Worm (Caenorhabditis elegans) whole organism, L2 larva: ENCODE results near the gene K06A9.2.

Experiments
- C34F6.9 ChIP-seq: fragments of 150-350 bp; optimal IDR thresholded peaks from 2 replicates; lab custom pipeline; 2014; ENCODE audit warnings: missing biosample characterization, missing genetic modification characterization
- F13H6.1 ChIP-seq: sonication (generic microtip); optimal IDR thresholded peaks from 2 replicates; lab custom pipeline; 2016; ENCODE audit warnings: missing genetic modification characterization, missing compliant biosample characterization
- R02D3.7 ChIP-seq: fragments of 150-350 bp; optimal IDR thresholded peaks from 2 replicates; lab custom pipeline; 2014; ENCODE audit warnings: missing biosample characterization, missing genetic modification characterization
- Y55F3AM.14 ChIP-seq: fragments of 200-800 bp; sonication (Bioruptor generic); optimal IDR thresholded peaks from 2 replicates; lab custom pipeline; 2018; ENCODE audit warnings: mild to moderate bottlenecking, missing genetic modification characterization, missing compliant biosample characterization
- ZK546.5 ChIP-seq: sonication (generic microtip); optimal IDR thresholded peaks from 2 replicates; lab custom pipeline; 2017; ENCODE audit warnings: missing biosample characterization, missing genetic modification characterization
- alr-1 ChIP-seq: fragments of 150-350 bp; optimal IDR thresholded peaks from 2 replicates; lab custom pipeline; 2014; ENCODE audit warnings: missing biosample characterization, missing genetic modification characterization
- aly-2 ChIP-seq: fragments of 150-350 bp; optimal IDR thresholded peaks from 2 replicates; lab custom pipeline; 2014; ENCODE audit warnings: missing biosample characterization, missing genetic modification characterization
- ama-1 ChIP-seq: fragments of 150-350 bp; optimal IDR thresholded peaks from 2 replicates; lab custom pipeline; 2018; ENCODE audit warnings: inconsistent platforms
- blmp-1 ChIP-seq: sonication (generic microtip); optimal IDR thresholded peaks from 2 replicates; lab custom pipeline; 2017; ENCODE audit warnings: missing genetic modification characterization, mild to moderate bottlenecking, missing compliant biosample characterization, antibody characterized with exemption, moderate library complexity; ENCODE audit not compliant: insufficient read depth
- ceh-16 ChIP-seq: fragments of 150-350 bp; optimal IDR thresholded peaks from 2 replicates; lab custom pipeline; 2014; ENCODE audit warnings: missing biosample characterization, missing genetic modification characterization
- ceh-82 ChIP-seq: fragments of 150-350 bp; optimal IDR thresholded peaks from 2 replicates; lab custom pipeline; 2014; ENCODE audit warnings: missing biosample characterization, missing genetic modification characterization
- crh-2 ChIP-seq: sonication (generic microtip); optimal IDR thresholded peaks from 2 replicates; lab custom pipeline; 2017; ENCODE audit warnings: missing biosample characterization, missing genetic modification characterization
- dmd-4 ChIP-seq: sonication (generic microtip); optimal IDR thresholded peaks from 2 replicates; lab custom pipeline; 2017; ENCODE audit warnings: missing biosample characterization, missing genetic modification characterization
- egl-27 ChIP-seq: sonication (generic microtip); optimal IDR thresholded peaks from 3 replicates; lab custom pipeline; 2017; ENCODE audit warnings: missing biosample characterization, missing genetic modification reagents, missing genetic modification characterization
- elt-1 ChIP-seq: fragments of 150-350 bp; optimal IDR thresholded peaks from 2 replicates; lab custom pipeline; 2014; ENCODE audit warnings: missing biosample characterization, missing genetic modification characterization
- elt-3 ChIP-seq: sonication (generic microtip); optimal IDR thresholded peaks from 2 replicates; lab custom pipeline; 2017; ENCODE audit warnings: missing biosample characterization, missing genetic modification characterization
- fos-1 ChIP-seq: fragments of 150-350 bp; optimal IDR thresholded peaks from 2 replicates; lab custom pipeline; 2014; ENCODE audit warnings: missing biosample characterization, missing genetic modification characterization
- gmeb-1 ChIP-seq: fragments of 150-350 bp; optimal IDR thresholded peaks from 2 replicates; lab custom pipeline; 2014; ENCODE audit warnings: missing biosample characterization, missing genetic modification characterization
- lin-11 ChIP-seq: fragments of 150-350 bp; sonication (generic microtip); optimal IDR thresholded peaks from 2 replicates; lab custom pipeline; 2014; ENCODE audit warnings: missing biosample characterization, missing genetic modification characterization, inconsistent platforms, mixed read lengths
- lin-13 ChIP-seq: fragments of 150-350 bp; optimal IDR thresholded peaks from 2 replicates; lab custom pipeline; 2014; ENCODE audit warnings: missing biosample characterization, missing genetic modification reagents, missing genetic modification characterization
- lin-39 ChIP-seq: fragments of 150-350 bp; optimal IDR thresholded peaks from 2 replicates; lab custom pipeline; 2014; ENCODE audit warnings: missing biosample characterization, missing genetic modification reagents, missing genetic modification characterization
- lsy-2 ChIP-seq, 2 experiments: fragments of 150-350 bp in 1 of 2; sonication (generic microtip) in 1 of 2; optimal IDR thresholded peaks; 2 replicates each; lab custom pipeline; 2014 to 2017; ENCODE audit warnings: missing biosample characterization in 2 of 2, missing genetic modification characterization in 2 of 2
- mab-5 ChIP-seq: fragments of 150-350 bp; optimal IDR thresholded peaks from 2 replicates; lab custom pipeline; 2014; ENCODE audit warnings: missing biosample characterization, missing genetic modification characterization
- mbf-1 ChIP-seq: sonication (generic microtip); optimal IDR thresholded peaks from 2 replicates; lab custom pipeline; 2017; ENCODE audit warnings: missing biosample characterization, missing genetic modification characterization
- mdl-1 ChIP-seq, 2 experiments: fragments of 150-350 bp in 1 of 2; sonication (generic microtip) in 1 of 2; optimal IDR thresholded peaks; 2 replicates each; lab custom pipeline; 2017; ENCODE audit warnings: missing biosample characterization in 2 of 2, missing genetic modification characterization in 2 of 2
- nhr-10 ChIP-seq: sonication (generic microtip); optimal IDR thresholded peaks from 2 replicates; lab custom pipeline; 2017; ENCODE audit warnings: missing biosample characterization, missing genetic modification characterization
- nhr-11 ChIP-seq: fragments of 150-350 bp; optimal IDR thresholded peaks from 2 replicates; lab custom pipeline; 2014; ENCODE audit warnings: missing biosample characterization, missing genetic modification characterization
- nhr-12 ChIP-seq: fragments of 150-350 bp; optimal IDR thresholded peaks from 2 replicates; lab custom pipeline; 2014; ENCODE audit warnings: missing biosample characterization, missing genetic modification characterization
- nhr-129 ChIP-seq: fragments of 150-350 bp; optimal IDR thresholded peaks from 2 replicates; lab custom pipeline; 2014; ENCODE audit warnings: missing biosample characterization, missing genetic modification characterization
- nhr-21 ChIP-seq: fragments of 150-350 bp; optimal IDR thresholded peaks from 2 replicates; lab custom pipeline; 2014; ENCODE audit warnings: missing biosample characterization, missing genetic modification characterization
- nhr-23 ChIP-seq: fragments of 150-350 bp; optimal IDR thresholded peaks from 2 replicates; lab custom pipeline; 2014; ENCODE audit warnings: missing biosample characterization, missing genetic modification reagents, missing genetic modification characterization
- nhr-237 ChIP-seq: fragments of 150-350 bp; optimal IDR thresholded peaks from 2 replicates; lab custom pipeline; 2014; ENCODE audit warnings: missing biosample characterization, missing genetic modification characterization
- nhr-25 ChIP-seq: fragments of 150-350 bp; sonication (generic microtip); optimal IDR thresholded peaks from 3 replicates; lab custom pipeline; 2014; ENCODE audit warnings: missing biosample characterization, missing genetic modification characterization
- nhr-6 ChIP-seq: fragments of 150-350 bp; optimal IDR thresholded peaks from 2 replicates; lab custom pipeline; 2014; ENCODE audit warnings: missing biosample characterization, missing genetic modification characterization
- nhr-77 ChIP-seq: fragments of 150-350 bp; optimal IDR thresholded peaks from 2 replicates; lab custom pipeline; 2014; ENCODE audit warnings: missing biosample characterization, missing genetic modification characterization
- peb-1 ChIP-seq: fragments of 150-350 bp; optimal IDR thresholded peaks from 2 replicates; lab custom pipeline; 2014; ENCODE audit warnings: missing biosample characterization, missing genetic modification characterization
- sem-4 ChIP-seq: fragments of 150-350 bp; optimal IDR thresholded peaks from 2 replicates; lab custom pipeline; 2014; ENCODE audit warnings: missing biosample characterization, missing genetic modification reagents, missing genetic modification characterization
- skn-1 ChIP-seq: sonication (generic microtip); optimal IDR thresholded peaks from 2 replicates; lab custom pipeline; 2017; ENCODE audit warnings: missing biosample characterization, missing genetic modification characterization
- sma-3 ChIP-seq: sonication (generic microtip); optimal IDR thresholded peaks from 2 replicates; lab custom pipeline; 2016; ENCODE audit warnings: missing genetic modification reagents, missing genetic modification characterization, missing compliant biosample characterization
- sma-9 ChIP-seq, 2 experiments: fragments of 150-350 bp in 1 of 2; sonication (generic microtip) in 1 of 2; optimal IDR thresholded peaks; 2 replicates each; lab custom pipeline; 2014 to 2016; ENCODE audit warnings: missing genetic modification characterization in 2 of 2, mild to moderate bottlenecking in 1 of 2, missing biosample characterization in 1 of 2, missing compliant biosample characterization in 1 of 2, missing genetic modification reagents in 1 of 2, moderate library complexity in 1 of 2
- snpc-4 ChIP-seq: fragments of 150-350 bp; optimal IDR thresholded peaks from 2 replicates; lab custom pipeline; 2014; ENCODE audit warnings: missing biosample characterization, missing genetic modification characterization
- unc-39 ChIP-seq: fragments of 150-350 bp; optimal IDR thresholded peaks from 2 replicates; lab custom pipeline; 2014; ENCODE audit warnings: missing biosample characterization, missing genetic modification characterization
- unc-55 ChIP-seq: fragments of 150-350 bp; sonication (generic microtip); optimal IDR thresholded peaks from 3 replicates; lab custom pipeline; 2014; ENCODE audit warnings: missing biosample characterization, missing genetic modification reagents, missing genetic modification characterization
- unc-62 ChIP-seq: fragments of 150-350 bp; optimal IDR thresholded peaks from 2 replicates; lab custom pipeline; 2014; ENCODE audit warnings: missing biosample characterization, missing genetic modification reagents, missing genetic modification characterization
- zag-1 ChIP-seq: fragments of 150-350 bp; optimal IDR thresholded peaks from 2 replicates; lab custom pipeline; 2014; ENCODE audit warnings: missing biosample characterization, missing genetic modification characterization
- ztf-1 ChIP-seq: fragments of 200-800 bp; sonication (Bioruptor generic); conservative IDR thresholded peaks from 2 replicates; pipeline ENCODE4 v1.3.6; 2022; ENCODE audit warnings: missing genetic modification characterization, missing compliant biosample characterization
- ztf-11 ChIP-seq: sonication (generic microtip); optimal IDR thresholded peaks from 2 replicates; lab custom pipeline; 2017; ENCODE audit warnings: missing biosample characterization, missing genetic modification characterization
- ztf-4 ChIP-seq: fragments of 150-350 bp; optimal IDR thresholded peaks from 2 replicates; lab custom pipeline; 2014; ENCODE audit warnings: missing biosample characterization, missing genetic modification characterization

Gene K06A9.2

ce11 chrX:1524559-1524958, 11.6 kb upstream of the K06A9.2 start (continued):
- TF ChIP-seq lin-11: no peak

ce11 chrX:1525511-1526172, 10.5 kb upstream of the K06A9.2 start:
- no peak for TF ChIP-seq nhr-10
- TF ChIP-seq fos-1: peak; percentile 67

- TF ChIP-seq unc-39 (tag; lab: Kevin White, UChicago) (no peak), skn-1 (tag; lab: Kevin White, UChicago) (no peak), blmp-1 (tag; lab: Kevin White, UChicago) (peak; percentile 30), mdl-1 (tag; optimal IDR thresholded peaks at IDR 0.05; lab: Kevin White, UChicago) (no peak), aly-2 (tag; lab: Kevin White, UChicago) (no peak), alr-1 (tag; lab: Kevin White, UChicago) (no peak), ZK546.5 (no peak), mab-5 (tag; lab: Kevin White, UChicago) (no peak), F13H6.1 (tag; lab: Kevin White, UChicago) (peak; percentile 47), crh-2 (tag; lab: Kevin White, UChicago) (peak; percentile 57), nhr-12 (tag; lab: Kevin White, UChicago) (no peak), fos-1 (peak; percentile 35), mbf-1 (tag; lab: Kevin White, UChicago) (no peak), dmd-4 (tag; lab: Kevin White, UChicago) (no peak), peb-1 (tag; lab: Kevin White, UChicago) (no peak), R02D3.7 (no peak), egl-27 (tag; lab: Kevin White, UChicago) (no peak), sem-4 (tag; lab: Kevin White, UChicago) (peak; percentile 31), nhr-129 (peak; percentile 51), lsy-2 (tag; optimal IDR thresholded peaks at IDR 0.05; lab: Kevin White, UChicago) (no peak), elt-1 (tag; lab: Kevin White, UChicago) (no peak), nhr-6 (tag; lab: Kevin White, UChicago) (no peak), nhr-11 (tag; lab: Kevin White, UChicago) (no peak), Y55F3AM.14 (no peak), nhr-25 (tag; lab: Kevin White, UChicago) (peak; percentile 83), sma-3 (GFP tag; lab: Kevin White, UChicago) (peak; percentile 53), nhr-21 (tag; lab: Kevin White, UChicago) (no peak), lin-11 (no peak), elt-3 (tag; lab: Kevin White, UChicago) (no peak), nhr-77 (tag; lab: Kevin White, UChicago) (no peak), lin-39 (tag; lab: Kevin White, UChicago) (no peak), snpc-4 (no peak), ztf-1 (no peak), C34F6.9 (tag; lab: Kevin White, UChicago) (peak; percentile 21), ceh-16 (tag; lab: Kevin White, UChicago) (peak; percentile 48), ceh-82 (tag; lab: Kevin White, UChicago) (no peak), lin-13 (GFP tag; lab: Kevin White, UChicago) (peak; percentile 7), zag-1 (tag; lab: Kevin White, UChicago) (no peak), ama-1 (no peak), sma-9 (GFP tag; optimal IDR thresholded peaks at IDR 0.05; lab: Kevin White, UChicago) (peak; percentile 69), sma-9 (tag; optimal IDR thresholded peaks at IDR 0.05; lab: Kevin White, UChicago) (no peak), unc-55 (GFP tag; lab: Kevin White, UChicago) (no peak), nhr-237 (tag; lab: Kevin White, UChicago) (no peak), ztf-4 (tag; lab: Kevin White, UChicago) (no peak), ztf-11 (tag; lab: Kevin White, UChicago) (no peak), nhr-10 (no peak), gmeb-1 (no peak), nhr-23 (tag; lab: Kevin White, UChicago) (no peak), unc-62 (GFP tag; lab: Kevin White, UChicago) (no peak)
These were observed 8.8 kb upstream of the K06A9.2 start for ce11 chrX:1527338-1527737.
